Fruit fly (Drosophila melanogaster): ENCODE data around the gene CG18814.

The CG18814 gene

dm6 chr3L:16347914-16348313 lies 21.7 kb upstream of the CG18814 start, which contains the start of gene mRpS34:
TSS of gene mRpS34 (plus strand) at chr3L:16348074.
- TF ChIP-seq CTCF (optimal IDR thresholded peaks at IDR 0.05) (no peak), CG8478 (optimal IDR thresholded peaks at IDR 0.05) (no peak)

- no peak for TF ChIP-seq CG8478 (optimal IDR thresholded peaks at IDR 0.05)
- no peak for TF ChIP-seq CTCF (optimal IDR thresholded peaks at IDR 0.05)
These were observed 19.9 kb upstream of the CG18814 start for dm6 chr3L:16349686-16350085.

- TF ChIP-seq CG8478 (optimal IDR thresholded peaks at IDR 0.05) = no peak
- TF ChIP-seq CTCF (optimal IDR thresholded peaks at IDR 0.05) = no peak
These were observed 17.7 kb upstream of the CG18814 start, which contains the start of the genes Golgin104 and Tcs3 for dm6 chr3L:16351770-16352429. TSS of gene Golgin104 (minus strand) at chr3L:16351951. TSS of gene Tcs3 (plus strand) at chr3L:16351991.

dm6 chr3L:16354197-16354596 lies 15.4 kb upstream of the CG18814 start, which contains the start of gene Pdh:
TSS of gene Pdh (minus strand) at chr3L:16354297.
- TF ChIP-seq CTCF (optimal IDR thresholded peaks at IDR 0.05) (no peak), CG8478 (optimal IDR thresholded peaks at IDR 0.05) (no peak)

dm6 chr3L:16356171-16356765 lies 13.4 kb upstream of the CG18814 start:
- TF ChIP-seq CTCF (optimal IDR thresholded peaks at IDR 0.05) = no peak
- TF ChIP-seq CG8478 (optimal IDR thresholded peaks at IDR 0.05) = no peak

- TF ChIP-seq CTCF (optimal IDR thresholded peaks at IDR 0.05) = no peak
These were observed 12.4 kb upstream of the CG18814 start for dm6 chr3L:16357187-16357728.

- TF ChIP-seq CTCF (optimal IDR thresholded peaks at IDR 0.05) = no peak
- TF ChIP-seq CG8478 (optimal IDR thresholded peaks at IDR 0.05) = no peak
These were observed 11.8 kb upstream of the CG18814 start for dm6 chr3L:16357860-16358259.

dm6 chr3L:16359219-16359748 lies 10.3 kb upstream of the CG18814 start, which contains the start of gene ringer:
TSS of gene ringer (minus strand) at chr3L:16359428.
- no peak for TF ChIP-seq CTCF (optimal IDR thresholded peaks at IDR 0.05)
- no peak for TF ChIP-seq CG8478 (optimal IDR thresholded peaks at IDR 0.05)

- TF ChIP-seq CTCF (optimal IDR thresholded peaks at IDR 0.05) = no peak
- TF ChIP-seq CG8478 (optimal IDR thresholded peaks at IDR 0.05) = no peak
These were observed 9.8 kb upstream of the CG18814 start for dm6 chr3L:16359795-16360194.

dm6 chr3L:16361200-16361815 lies 8.3 kb upstream of the CG18814 start:
- no peak for TF ChIP-seq CTCF (optimal IDR thresholded peaks at IDR 0.05)
- no peak for TF ChIP-seq CG8478 (optimal IDR thresholded peaks at IDR 0.05)

dm6 chr3L:16362119-16362653 lies 7.4 kb upstream of the CG18814 start, which contains the start of gene Cpr72Ea:
TSS of gene Cpr72Ea (plus strand) at chr3L:16362603.
- TF ChIP-seq CG8478 (optimal IDR thresholded peaks at IDR 0.05) (no peak), CTCF (optimal IDR thresholded peaks at IDR 0.05) (no peak)

- TF ChIP-seq CTCF (optimal IDR thresholded peaks at IDR 0.05) (no peak), CG8478 (optimal IDR thresholded peaks at IDR 0.05) (no peak)
These were observed 5.4 kb upstream of the CG18814 start for dm6 chr3L:16364182-16364581.

- TF ChIP-seq CTCF (optimal IDR thresholded peaks at IDR 0.05) = no peak
- no peak for TF ChIP-seq CG8478 (optimal IDR thresholded peaks at IDR 0.05)
These were observed 5.0 kb upstream of the CG18814 start, which contains the start of gene Cpr72Eb for dm6 chr3L:16364599-16364998. TSS of gene Cpr72Eb (plus strand) at chr3L:16364899.

- no peak for TF ChIP-seq CG8478 (optimal IDR thresholded peaks at IDR 0.05)
- no peak for TF ChIP-seq CTCF (optimal IDR thresholded peaks at IDR 0.05)
These were observed 2.4 kb upstream of the CG18814 start, which contains the start of gene Cpr72Ec for dm6 chr3L:16367240-16367639. TSS of gene Cpr72Ec (minus strand) at chr3L:16367340.

dm6 chr3L:16368199-16368598 lies 1.4 kb upstream of the CG18814 start, which contains the start of gene CG4842:
TSS of gene CG4842 (plus strand) at chr3L:16368389.
- TF ChIP-seq CTCF (optimal IDR thresholded peaks at IDR 0.05) (no peak), CG8478 (optimal IDR thresholded peaks at IDR 0.05) (no peak)
